Fruit fly (Drosophila melanogaster) whole organism, embryonic: ENCODE data around the gene kat80.

Source experiments
- CG13296 ChIP-seq: fragments of 200-800 bp; sonication (Bioruptor generic); optimal IDR thresholded peaks from 3 replicates; lab custom pipeline; 2018; ENCODE audit warnings: missing biosample characterization, mild to moderate bottlenecking, missing genetic modification characterization
- CG14860 ChIP-seq: fragments of 200-800 bp; sonication (Bioruptor generic); IDR thresholded peaks from 3 replicates; pipeline ENCODE4 v1.3.6; 2022; ENCODE audit warnings: missing biosample characterization, missing genetic modification characterization; ENCODE audit not compliant: partially characterized antibody
- CG15073 ChIP-seq: fragments of 200-800 bp; sonication (Bioruptor generic); optimal IDR thresholded peaks from 2 replicates; lab custom pipeline; 2016; ENCODE audit warnings: missing biosample characterization, missing genetic modification characterization
- nom ChIP-seq: fragments of 200-800 bp; sonication (Bioruptor generic); optimal IDR thresholded peaks from 2 replicates; lab custom pipeline; 2017; ENCODE audit warnings: missing biosample characterization, missing genetic modification characterization, mild to moderate bottlenecking, moderate library complexity, missing genetic modification reagents

dm6 chrX:16308953-16309352 lies 33.0 kb upstream of the kat80 start:
- TF ChIP-seq CG15073 (no peak), nom (no peak), CG14860 (no peak), CG13296 (GFP tag; lab: Kevin White, UChicago) (peak; percentile 13)
